Fruit fly (Drosophila melanogaster) whole organism, prepupa: ENCODE results near the gene Vha55.
A peak's percentile ranks its signal among the peaks of the same experiment; 100 is the strongest.

Source experiments
- Blimp-1 ChIP-seq: fragments of 200-800 bp; sonication (Bioruptor generic); optimal IDR thresholded peaks from 3 replicates; lab custom pipeline; 2017; ENCODE audit warnings: missing biosample characterization, missing genetic modification characterization, mild to moderate bottlenecking, moderate library complexity, missing genetic modification reagents
- CG10631 ChIP-seq: fragments of 200-800 bp; sonication (Bioruptor generic); optimal IDR thresholded peaks from 2 replicates; lab custom pipeline; 2016; ENCODE audit warnings: missing biosample characterization, missing genetic modification characterization
- CG16779 ChIP-seq: fragments of 200-800 bp; sonication (Bioruptor generic); optimal IDR thresholded peaks from 3 replicates; lab custom pipeline; 2017; ENCODE audit warnings: missing biosample characterization, mild to moderate bottlenecking, missing genetic modification characterization
- CG31627 ChIP-seq: fragments of 200-800 bp; sonication (Bioruptor generic); optimal IDR thresholded peaks from 3 replicates; lab custom pipeline; 2016; ENCODE audit warnings: missing biosample characterization, missing genetic modification characterization
- CG4318 ChIP-seq: fragments of 200-800 bp; sonication (Bioruptor generic); optimal IDR thresholded peaks from 3 replicates; lab custom pipeline; 2017; ENCODE audit warnings: missing biosample characterization, mild to moderate bottlenecking, missing genetic modification characterization
- CG6792 ChIP-seq: fragments of 200-800 bp; sonication (Bioruptor generic); optimal IDR thresholded peaks from 3 replicates; lab custom pipeline; 2016; ENCODE audit warnings: missing biosample characterization, missing genetic modification characterization
- CG6854 ChIP-seq: fragments of 200-800 bp; sonication (Bioruptor generic); optimal IDR thresholded peaks from 2 replicates; lab custom pipeline; 2017; ENCODE audit warnings: missing biosample characterization, mild to moderate bottlenecking, missing genetic modification characterization
- CG7368 ChIP-seq: fragments of 200-800 bp; sonication (Bioruptor generic); optimal IDR thresholded peaks from 3 replicates; lab custom pipeline; 2016; ENCODE audit warnings: missing biosample characterization, missing genetic modification characterization
- CG8319 ChIP-seq: fragments of 200-800 bp; sonication (Bioruptor generic); optimal IDR thresholded peaks from 3 replicates; lab custom pipeline; 2016; ENCODE audit warnings: missing biosample characterization, missing genetic modification characterization
- Eip75B ChIP-seq: fragments of 200-800 bp; sonication (Bioruptor generic); optimal IDR thresholded peaks from 3 replicates; lab custom pipeline; 2016; ENCODE audit warnings: missing biosample characterization, missing genetic modification characterization
- Eip78C ChIP-seq: fragments of 200-800 bp; sonication (Bioruptor generic); peaks from one replicate; lab custom pipeline; 2016; ENCODE audit warnings: missing biosample characterization, missing genetic modification characterization
- Eip93F ChIP-seq: fragments of 200-800 bp; sonication (Bioruptor generic); optimal IDR thresholded peaks from 2 replicates; lab custom pipeline; 2016; ENCODE audit warnings: missing biosample characterization, mild to moderate bottlenecking, missing genetic modification characterization
- Ets21C ChIP-seq: fragments of 200-800 bp; sonication (Bioruptor generic); optimal IDR thresholded peaks from 3 replicates; lab custom pipeline; 2016; ENCODE audit warnings: missing biosample characterization, missing genetic modification characterization
- Gug ChIP-seq: fragments of 200-800 bp; sonication (Bioruptor generic); IDR thresholded peaks from 2 replicates; pipeline ENCODE4 v1.3.6; 2022; ENCODE audit warnings: missing biosample characterization, missing genetic modification characterization
- Hr38 ChIP-seq: sonication (Bioruptor generic); optimal IDR thresholded peaks from 2 replicates; lab custom pipeline; 2016; ENCODE audit warnings: missing biosample characterization, missing genetic modification characterization
- Hr39 ChIP-seq: fragments of 200-800 bp; sonication (Bioruptor generic); optimal IDR thresholded peaks from 2 replicates; lab custom pipeline; 2016; ENCODE audit warnings: missing biosample characterization, missing genetic modification characterization
- Lpt ChIP-seq: fragments of 200-800 bp; sonication (Bioruptor generic); optimal IDR thresholded peaks from 3 replicates; lab custom pipeline; 2016; ENCODE audit warnings: missing biosample characterization, missing genetic modification characterization
- Smox ChIP-seq: fragments of 200-800 bp; sonication (Bioruptor generic); optimal IDR thresholded peaks from 3 replicates; lab custom pipeline; 2016; ENCODE audit warnings: missing biosample characterization, missing genetic modification characterization
- Sox102F ChIP-seq: fragments of 200-800 bp; sonication (Bioruptor generic); optimal IDR thresholded peaks from 2 replicates; lab custom pipeline; 2016; ENCODE audit warnings: missing biosample characterization, mild to moderate bottlenecking, missing genetic modification characterization
- achi ChIP-seq: fragments of 200-800 bp; sonication (Bioruptor generic); optimal IDR thresholded peaks from 3 replicates; lab custom pipeline; 2016; ENCODE audit warnings: missing biosample characterization, missing genetic modification characterization
- acj6 ChIP-seq: fragments of 200-800 bp; sonication (Bioruptor generic); optimal IDR thresholded peaks from 3 replicates; lab custom pipeline; 2016; ENCODE audit warnings: missing biosample characterization, missing genetic modification characterization
- cyc ChIP-seq: fragments of 200-800 bp; sonication (Bioruptor generic); optimal IDR thresholded peaks from 3 replicates; lab custom pipeline; 2016; ENCODE audit warnings: missing biosample characterization, missing genetic modification characterization
- dac ChIP-seq: fragments of 200-800 bp; sonication (Bioruptor generic); optimal IDR thresholded peaks from 2 replicates; lab custom pipeline; 2017; ENCODE audit warnings: missing biosample characterization, mild to moderate bottlenecking, missing genetic modification characterization
- dsx ChIP-seq: fragments of 200-800 bp; optimal IDR thresholded peaks from 3 replicates; lab custom pipeline; 2019; ENCODE audit warnings: missing biosample characterization, mild to moderate bottlenecking, missing genetic modification characterization, moderate library complexity; ENCODE audit not compliant: poor library complexity, severe bottlenecking
- eg ChIP-seq: fragments of 200-800 bp; sonication (Bioruptor generic); IDR thresholded peaks from 3 replicates; pipeline ENCODE4 v1.3.6; 2022; ENCODE audit warnings: missing biosample characterization, missing genetic modification characterization
- esn ChIP-seq: fragments of 200-800 bp; sonication (Bioruptor generic); optimal IDR thresholded peaks from 2 replicates; lab custom pipeline; 2016; ENCODE audit warnings: missing biosample characterization, mild to moderate bottlenecking, missing genetic modification characterization, moderate library complexity
- fd85E ChIP-seq: fragments of 200-800 bp; sonication (Bioruptor generic); optimal IDR thresholded peaks from 3 replicates; lab custom pipeline; 2016; ENCODE audit warnings: missing biosample characterization, missing genetic modification characterization
- fkh ChIP-seq: fragments of 200-800 bp; sonication (Bioruptor generic); optimal IDR thresholded peaks from 3 replicates; lab custom pipeline; 2017; ENCODE audit warnings: missing biosample characterization, mild to moderate bottlenecking, missing genetic modification characterization, moderate library complexity
- net ChIP-seq: fragments of 200-800 bp; sonication (Bioruptor generic); optimal IDR thresholded peaks from 3 replicates; lab custom pipeline; 2016; ENCODE audit warnings: missing biosample characterization, missing genetic modification characterization
- ss ChIP-seq, 2 experiments: fragments of 200-800 bp; sonication (Bioruptor generic); optimal IDR thresholded peaks; 2 replicates in 1 of 2; 3 replicates in 1 of 2; lab custom pipeline; 2017 to 2018; ENCODE audit warnings: mild to moderate bottlenecking in 2 of 2, missing biosample characterization in 2 of 2, missing genetic modification characterization in 2 of 2, moderate library complexity in 1 of 2
- svp ChIP-seq: fragments of 200-800 bp; sonication (Bioruptor generic); peaks from one replicate; lab custom pipeline; 2016; ENCODE audit warnings: missing biosample characterization, missing genetic modification characterization
- vri ChIP-seq: fragments of 200-800 bp; sonication (Bioruptor generic); optimal IDR thresholded peaks from 3 replicates; lab custom pipeline; 2016; ENCODE audit warnings: missing biosample characterization, mild to moderate bottlenecking, missing genetic modification characterization

The Vha55 gene

DNA sequence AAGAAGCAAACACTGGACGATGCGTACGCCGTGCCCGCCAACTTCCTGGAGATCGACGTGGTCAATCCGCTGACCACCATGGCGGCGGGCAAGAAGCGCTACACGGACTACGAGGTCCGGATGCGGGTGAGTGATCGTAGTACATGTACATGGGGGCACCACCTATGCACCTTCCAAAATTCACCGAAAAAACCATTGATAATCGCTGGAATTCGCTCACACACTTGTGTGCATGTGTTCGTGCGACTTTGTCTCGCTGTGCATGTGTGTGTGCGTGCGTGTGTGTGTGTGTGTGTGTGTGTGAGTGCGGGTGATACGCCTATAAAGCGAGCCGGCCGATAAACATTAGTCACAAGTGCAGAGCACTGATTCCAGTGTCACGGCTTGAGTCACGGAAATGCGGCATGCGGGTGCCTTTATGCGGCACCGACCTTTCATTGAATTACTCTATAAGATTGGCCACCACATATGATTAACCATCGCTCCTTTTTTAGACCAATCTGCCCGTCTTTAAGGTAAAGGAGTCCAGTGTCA, 833 bp upstream of the Vha55 start:
- TF ChIP-seq dsx = peak; percentile 12
- no peak for TF ChIP-seq Ets21C (GFP tag; lab: Kevin White, UChicago)
- no peak for TF ChIP-seq CG8319 (GFP tag; lab: Kevin White, UChicago)
- no peak for TF ChIP-seq eg
- TF ChIP-seq svp (GFP tag; lab: Kevin White, UChicago) = peak; percentile 86
- no peak for TF ChIP-seq CG10631 (GFP tag; lab: Kevin White, UChicago)
- TF ChIP-seq Lpt (GFP tag; lab: Kevin White, UChicago) = no peak
- no peak for TF ChIP-seq Blimp-1 (GFP tag; lab: Kevin White, UChicago)
- no peak for TF ChIP-seq Hr39 (GFP tag; lab: Kevin White, UChicago)
- TF ChIP-seq, all 60 proteins: peak for 2

dm6 chr3R:12626674-12627382, 801 bp downstream of the Vha55 start:
- TF ChIP-seq Hr39 (GFP tag; lab: Kevin White, UChicago) (no peak), vri (GFP tag; lab: Kevin White, UChicago) (peak; percentile 87), net (no peak), dsx (no peak), Eip78C (peak; percentile 64), fd85E (GFP tag; lab: Kevin White, UChicago) (no peak), CG6792 (GFP tag; lab: Kevin White, UChicago) (no peak), CG6854 (GFP tag; lab: Kevin White, UChicago) (no peak), Gug (GFP tag; lab: Robert Waterston, UW) (no peak), fkh (GFP tag; lab: Kevin White, UChicago) (peak; percentile 82), Hr38 (GFP tag; lab: Kevin White, UChicago) (no peak), achi (peak; percentile 3)

dm6 chr3R:12624913-12625312, 2.7 kb downstream of the Vha55 start:
- TF ChIP-seq CG6792 (GFP tag; lab: Kevin White, UChicago) = no peak
- TF ChIP-seq cyc (GFP tag; lab: Kevin White, UChicago) = no peak
- no peak for TF ChIP-seq acj6 (GFP tag; lab: Kevin White, UChicago)
- TF ChIP-seq Lpt (GFP tag; lab: Kevin White, UChicago) = no peak
- TF ChIP-seq CG16779 (tag; lab: Kevin White, UChicago) = no peak
- TF ChIP-seq CG4318 (GFP tag; lab: Kevin White, UChicago) = no peak
- no peak for TF ChIP-seq Eip75B (GFP tag; lab: Kevin White, UChicago)
- no peak for TF ChIP-seq CG31627
- no peak for TF ChIP-seq CG8319 (GFP tag; lab: Kevin White, UChicago)
- no peak for TF ChIP-seq Sox102F (GFP tag; lab: Kevin White, UChicago)
- no peak for TF ChIP-seq net
- no peak for TF ChIP-seq CG7368
- no peak for TF ChIP-seq esn (GFP tag; lab: Kevin White, UChicago)
- no peak for TF ChIP-seq vri (GFP tag; lab: Kevin White, UChicago)

DNA sequence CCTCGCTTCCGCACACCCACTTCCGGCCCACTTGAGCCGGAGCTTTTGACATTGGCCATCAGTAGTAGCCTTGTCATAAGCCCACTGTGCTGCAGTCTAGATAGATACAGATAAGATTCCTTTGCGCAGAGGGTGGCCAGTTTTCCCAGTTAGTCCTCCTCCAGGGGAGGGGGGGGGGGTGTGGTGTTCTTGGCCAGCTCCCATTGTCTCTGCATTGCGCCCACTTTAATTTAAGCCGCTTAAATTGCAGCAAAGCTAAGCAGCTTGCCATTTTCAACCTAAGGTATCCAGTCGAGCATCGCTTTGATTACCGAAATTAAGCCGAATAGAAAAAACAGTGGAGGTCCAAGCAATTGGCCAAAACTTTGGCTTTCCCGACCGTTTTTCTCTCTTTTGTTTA, 4.9 kb downstream of the Vha55 start:
- no peak for TF ChIP-seq dac (GFP tag; lab: Kevin White, UChicago)
- TF ChIP-seq fd85E (GFP tag; lab: Kevin White, UChicago) = no peak
- no peak for TF ChIP-seq Smox
- no peak for TF ChIP-seq ss (GFP tag; optimal IDR thresholded peaks at IDR 0.05; lab: Kevin White, UChicago)
- TF ChIP-seq Ets21C (GFP tag; lab: Kevin White, UChicago) = no peak
- no peak for TF ChIP-seq Eip75B (GFP tag; lab: Kevin White, UChicago)
- TF ChIP-seq cyc (GFP tag; lab: Kevin White, UChicago) = no peak
- TF ChIP-seq CG4318 (GFP tag; lab: Kevin White, UChicago) = no peak
- no peak for TF ChIP-seq Eip93F
- TF ChIP-seq, all 60 proteins: peak for 0
